Worm (Caenorhabditis elegans) whole organism, L2 larva: ENCODE results near the gene toh-1.

Experiments used
- mdl-1 ChIP-seq, 2 experiments: fragments of 150-350 bp in 1 of 2; sonication (generic microtip) in 1 of 2; optimal IDR thresholded peaks; 2 replicates each; lab custom pipeline; 2017; ENCODE audit warnings: missing biosample characterization in 2 of 2, missing genetic modification characterization in 2 of 2
- nhr-23 ChIP-seq: fragments of 150-350 bp; optimal IDR thresholded peaks from 2 replicates; lab custom pipeline; 2014; ENCODE audit warnings: missing biosample characterization, missing genetic modification reagents, missing genetic modification characterization
- nhr-237 ChIP-seq: fragments of 150-350 bp; optimal IDR thresholded peaks from 2 replicates; lab custom pipeline; 2014; ENCODE audit warnings: missing biosample characterization, missing genetic modification characterization
- skn-1 ChIP-seq: sonication (generic microtip); optimal IDR thresholded peaks from 2 replicates; lab custom pipeline; 2017; ENCODE audit warnings: missing biosample characterization, missing genetic modification characterization
- ztf-11 ChIP-seq: sonication (generic microtip); optimal IDR thresholded peaks from 2 replicates; lab custom pipeline; 2017; ENCODE audit warnings: missing biosample characterization, missing genetic modification characterization

ce11 chrIII:3785094-3785493 is 23.7 kb downstream of the toh-1 start:
- TF ChIP-seq mdl-1 (tag; optimal IDR thresholded peaks at IDR 0.05; lab: Kevin White, UChicago) (no peak), skn-1 (tag; lab: Kevin White, UChicago) (no peak), nhr-23 (tag; lab: Kevin White, UChicago) (no peak), ztf-11 (tag; lab: Kevin White, UChicago) (no peak), nhr-237 (tag; lab: Kevin White, UChicago) (no peak)
